Worm (Caenorhabditis elegans) whole organism, L1 larva: ENCODE data around the gene fli-1.

Experiments used
- C04F5.9 ChIP-seq: sonication (generic microtip); optimal IDR thresholded peaks from 2 replicates; lab custom pipeline; 2016; ENCODE audit warnings: missing genetic modification characterization, missing compliant biosample characterization
- aha-1 ChIP-seq: fragments of 150-350 bp; optimal IDR thresholded peaks from 2 replicates; lab custom pipeline; 2014; ENCODE audit warnings: missing biosample characterization, missing genetic modification characterization
- ets-5 ChIP-seq: fragments of 200-800 bp; sonication (Bioruptor generic); IDR thresholded peaks from 2 replicates; pipeline ENCODE4 v1.3.6; 2022; ENCODE audit warnings: missing genetic modification characterization, missing compliant biosample characterization
- fos-1 ChIP-seq: fragments of 150-350 bp; optimal IDR thresholded peaks from 2 replicates; lab custom pipeline; 2014; ENCODE audit warnings: missing biosample characterization, missing genetic modification characterization
- hpl-2 ChIP-seq: fragments of 150-350 bp; optimal IDR thresholded peaks from 2 replicates; lab custom pipeline; 2014; ENCODE audit warnings: missing biosample characterization, missing genetic modification reagents, missing genetic modification characterization
- jun-1 ChIP-seq: fragments of 150-350 bp; optimal IDR thresholded peaks from 2 replicates; lab custom pipeline; 2014; ENCODE audit warnings: missing biosample characterization, missing genetic modification reagents, missing genetic modification characterization
- mef-2 ChIP-seq: fragments of 150-350 bp; optimal IDR thresholded peaks from 2 replicates; lab custom pipeline; 2014; ENCODE audit warnings: missing biosample characterization, missing genetic modification characterization
- nhr-28 ChIP-seq: fragments of 150-350 bp; optimal IDR thresholded peaks from 2 replicates; lab custom pipeline; 2014; ENCODE audit warnings: missing biosample characterization, missing genetic modification characterization
- nhr-76 ChIP-seq: sonication (generic microtip); optimal IDR thresholded peaks from 2 replicates; lab custom pipeline; 2017; ENCODE audit warnings: missing biosample characterization, missing genetic modification characterization
- rnt-1 ChIP-seq: sonication (generic microtip); optimal IDR thresholded peaks from 2 replicates; lab custom pipeline; 2016; ENCODE audit warnings: mild to moderate bottlenecking, missing genetic modification characterization, moderate library complexity, missing compliant biosample characterization
- unc-62 ChIP-seq: fragments of 150-350 bp; optimal IDR thresholded peaks from 2 replicates; lab custom pipeline; 2014; ENCODE audit warnings: missing biosample characterization, missing genetic modification reagents, missing genetic modification characterization

DNA sequence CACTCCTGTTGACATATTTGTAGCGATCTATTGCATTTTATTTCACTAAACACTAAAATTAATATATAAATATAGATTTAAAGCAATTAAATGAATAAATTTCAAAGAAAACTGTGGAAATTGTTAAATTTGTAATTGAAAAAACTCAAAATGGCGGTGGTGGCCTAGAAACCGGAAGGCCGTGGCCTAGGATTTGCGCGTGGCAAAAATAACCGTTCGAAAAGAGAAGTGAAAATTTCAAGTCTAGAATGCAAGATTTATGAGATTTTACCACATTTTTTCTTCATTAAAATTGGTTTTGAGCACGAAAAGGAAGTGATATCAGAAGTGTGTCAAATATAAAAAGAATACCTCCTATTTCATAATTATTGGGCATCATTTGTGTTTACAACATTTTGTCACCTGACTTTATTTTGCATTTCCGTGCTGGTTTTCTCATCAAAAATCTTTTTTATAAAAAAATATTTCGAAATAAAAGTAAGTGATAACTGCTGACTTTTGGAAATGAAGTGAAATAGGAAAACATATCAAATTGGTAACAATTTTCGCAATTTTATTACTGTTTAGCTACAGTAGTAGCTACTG lies at the start of gene fli-1:
- TF ChIP-seq unc-62 (GFP tag; lab: Kevin White, UChicago) (no peak), rnt-1 (tag; lab: Kevin White, UChicago) (peak; percentile 77), fos-1 (tag; lab: Kevin White, UChicago) (no peak), jun-1 (tag; lab: Kevin White, UChicago) (no peak), mef-2 (tag; lab: Kevin White, UChicago) (no peak), hpl-2 (GFP tag; lab: Kevin White, UChicago) (no peak), C04F5.9 (tag; lab: Kevin White, UChicago) (no peak), nhr-76 (no peak), aha-1 (tag; lab: Kevin White, UChicago) (no peak), nhr-28 (no peak), ets-5 (no peak)
